Fruit fly (Drosophila melanogaster): ENCODE results near the gene CG42758.

The CG42758 gene

dm6 chr3L:14599503-14599902 is 32.3 kb downstream of the CG42758 start, which contains the start of gene HGTX:
HGTX (minus strand) TSS chr3L:14599540.
- TF ChIP-seq fkh (GFP tag; optimal IDR thresholded peaks at IDR 0.05), result peak; percentile 73
- TF ChIP-seq CG6276 (GFP tag; optimal IDR thresholded peaks at IDR 0.05), result no peak

dm6 chr3L:14600570-14600969 is 33.3 kb downstream of the CG42758 start:
- TF ChIP-seq CG10669 (GFP tag; optimal IDR thresholded peaks at IDR 0.05) (no peak), Sox15 (GFP tag; optimal IDR thresholded peaks at IDR 0.05) (no peak), Eip78C (GFP tag) (no peak), CG10631 (GFP tag; optimal IDR thresholded peaks at IDR 0.05) (no peak), CG6854 (GFP tag; optimal IDR thresholded peaks at IDR 0.05) (no peak), CG9139 (GFP tag; optimal IDR thresholded peaks at IDR 0.05) (no peak), Sox14 (GFP tag; optimal IDR thresholded peaks at IDR 0.05) (no peak), acj6 (GFP tag; optimal IDR thresholded peaks at IDR 0.05) (no peak), Hr38 (GFP tag; optimal IDR thresholded peaks at IDR 0.05) (no peak), CG3032 (tag; optimal IDR thresholded peaks at IDR 0.05) (no peak), CG31627 (GFP tag; optimal IDR thresholded peaks at IDR 0.05) (no peak), ss (GFP tag; optimal IDR thresholded peaks at IDR 0.05) (no peak), CG34406 (GFP tag; optimal IDR thresholded peaks at IDR 0.05) (no peak)

dm6 chr3L:14603160-14603559 is 35.9 kb downstream of the CG42758 start:
- peak; percentile 16 for TF ChIP-seq fkh (GFP tag; optimal IDR thresholded peaks at IDR 0.05)
- TF ChIP-seq Eip93F (GFP tag; optimal IDR thresholded peaks at IDR 0.05), result no peak
- no peak for TF ChIP-seq OdsH (GFP tag; optimal IDR thresholded peaks at IDR 0.05)
- TF ChIP-seq Lpt (GFP tag; optimal IDR thresholded peaks at IDR 0.05), result no peak
- TF ChIP-seq CG4318 (GFP tag; optimal IDR thresholded peaks at IDR 0.05), result no peak
- peak; percentile 23 for TF ChIP-seq Eip78C (GFP tag)
- TF ChIP-seq lz (GFP tag; optimal IDR thresholded peaks at IDR 0.05), result no peak

- TF ChIP-seq Hr39 (GFP tag; optimal IDR thresholded peaks at IDR 0.05) (no peak), CG10631 (GFP tag; optimal IDR thresholded peaks at IDR 0.05) (no peak), OdsH (GFP tag; optimal IDR thresholded peaks at IDR 0.05) (no peak), Eip78C (GFP tag) (peak; percentile 65), fkh (GFP tag; optimal IDR thresholded peaks at IDR 0.05) (no peak), Hr38 (GFP tag; optimal IDR thresholded peaks at IDR 0.05) (no peak), acj6 (GFP tag; optimal IDR thresholded peaks at IDR 0.05) (no peak), pdm3 (GFP tag; optimal IDR thresholded peaks at IDR 0.05) (no peak)
These were observed 38.1 kb downstream of the CG42758 start for dm6 chr3L:14605291-14605690.

dm6 chr3L:14607620-14608019 is 40.4 kb downstream of the CG42758 start:
- TF ChIP-seq eg (GFP tag; IDR thresholded peaks at IDR 0.05), result 0 out of 3 replicates have a peak, but pooled peaks have one; percentile 48
- TF ChIP-seq OdsH (GFP tag; optimal IDR thresholded peaks at IDR 0.05), result no peak
- TF ChIP-seq CG3919 (GFP tag; optimal IDR thresholded peaks at IDR 0.05), result peak; percentile 5
- TF ChIP-seq fkh (GFP tag; optimal IDR thresholded peaks at IDR 0.05), result no peak
- TF ChIP-seq CG32006 (GFP tag; optimal IDR thresholded peaks at IDR 0.05), result no peak
- TF ChIP-seq Eip78C (GFP tag), result peak; percentile 56

dm6 chr3L:14609138-14609729 is 42.0 kb downstream of the CG42758 start:
- TF ChIP-seq svp (GFP tag) (peak; percentile 93), CG8119 (GFP tag; IDR thresholded peaks at IDR 0.05) (no peak), Eip75B (GFP tag; optimal IDR thresholded peaks at IDR 0.05) (no peak), Eip78C (GFP tag) (peak; percentile 6), fd85E (GFP tag; optimal IDR thresholded peaks at IDR 0.05) (no peak), vri (GFP tag; optimal IDR thresholded peaks at IDR 0.05) (peak; percentile 23), CG6792 (GFP tag; optimal IDR thresholded peaks at IDR 0.05) (no peak), dsx (GFP tag; optimal IDR thresholded peaks at IDR 0.05; ENCODE audit: poor library complexity, severe bottlenecking) (no peak), Sox15 (GFP tag; optimal IDR thresholded peaks at IDR 0.05) (no peak), CG34406 (GFP tag; optimal IDR thresholded peaks at IDR 0.05) (no peak), CG3032 (tag; optimal IDR thresholded peaks at IDR 0.05) (no peak), cyc (GFP tag; optimal IDR thresholded peaks at IDR 0.05) (no peak), dac (GFP tag; optimal IDR thresholded peaks at IDR 0.05) (no peak), CG6808 (GFP tag; optimal IDR thresholded peaks at IDR 0.05) (no peak), topi (GFP tag; optimal IDR thresholded peaks at IDR 0.05) (no peak), CG15336 (GFP tag; IDR thresholded peaks at IDR 0.05) (no peak), fd59A (GFP tag; optimal IDR thresholded peaks at IDR 0.05) (no peak), spab (GFP tag; optimal IDR thresholded peaks at IDR 0.05) (no peak), CG7368 (GFP tag; optimal IDR thresholded peaks at IDR 0.05) (no peak)

Measured in whole organism, prepupa.